Fruit fly (Drosophila melanogaster) whole organism, prepupa: ENCODE measurements around the gene CG9917.

Experiments
- Blimp-1 ChIP-seq: fragments of 200-800 bp; sonication (Bioruptor generic); optimal IDR thresholded peaks from 3 replicates; lab custom pipeline; 2017; ENCODE audit warnings: missing biosample characterization, missing genetic modification characterization, mild to moderate bottlenecking, moderate library complexity, missing genetic modification reagents
- CG10631 ChIP-seq: fragments of 200-800 bp; sonication (Bioruptor generic); optimal IDR thresholded peaks from 2 replicates; lab custom pipeline; 2016; ENCODE audit warnings: missing biosample characterization, missing genetic modification characterization
- CG10669 ChIP-seq: fragments of 200-800 bp; sonication (Bioruptor generic); optimal IDR thresholded peaks from 3 replicates; lab custom pipeline; 2018; ENCODE audit warnings: missing biosample characterization, mild to moderate bottlenecking, missing genetic modification characterization, moderate library complexity
- CG11762 ChIP-seq: fragments of 200-800 bp; sonication (Bioruptor generic); optimal IDR thresholded peaks from 3 replicates; lab custom pipeline; 2016; ENCODE audit warnings: missing biosample characterization, missing genetic modification characterization; ENCODE audit not compliant: insufficient read depth
- CG11902 ChIP-seq: fragments of 200-800 bp; sonication (Bioruptor generic); optimal IDR thresholded peaks from 3 replicates; lab custom pipeline; 2016; ENCODE audit warnings: missing biosample characterization, missing genetic modification characterization
- CG1621 ChIP-seq: fragments of 200-800 bp; sonication (Bioruptor generic); optimal IDR thresholded peaks from 3 replicates; lab custom pipeline; 2018; ENCODE audit warnings: missing biosample characterization, mild to moderate bottlenecking, missing genetic modification characterization
- CG3032 ChIP-seq: fragments of 200-800 bp; optimal IDR thresholded peaks from 2 replicates; lab custom pipeline; 2019; ENCODE audit warnings: missing biosample characterization, mild to moderate bottlenecking, missing genetic modification characterization, moderate library complexity
- CG31627 ChIP-seq: fragments of 200-800 bp; sonication (Bioruptor generic); optimal IDR thresholded peaks from 3 replicates; lab custom pipeline; 2016; ENCODE audit warnings: missing biosample characterization, missing genetic modification characterization
- CG34406 ChIP-seq: fragments of 200-800 bp; sonication (Bioruptor generic); optimal IDR thresholded peaks from 3 replicates; lab custom pipeline; 2016; ENCODE audit warnings: missing biosample characterization, missing genetic modification characterization
- CG3919 ChIP-seq: fragments of 200-800 bp; sonication (Bioruptor generic); optimal IDR thresholded peaks from 3 replicates; lab custom pipeline; 2016; ENCODE audit warnings: missing biosample characterization, missing genetic modification characterization
- CG6792 ChIP-seq: fragments of 200-800 bp; sonication (Bioruptor generic); optimal IDR thresholded peaks from 3 replicates; lab custom pipeline; 2016; ENCODE audit warnings: missing biosample characterization, missing genetic modification characterization
- CG6854 ChIP-seq: fragments of 200-800 bp; sonication (Bioruptor generic); optimal IDR thresholded peaks from 2 replicates; lab custom pipeline; 2017; ENCODE audit warnings: missing biosample characterization, mild to moderate bottlenecking, missing genetic modification characterization
- CG8319 ChIP-seq: fragments of 200-800 bp; sonication (Bioruptor generic); optimal IDR thresholded peaks from 3 replicates; lab custom pipeline; 2016; ENCODE audit warnings: missing biosample characterization, missing genetic modification characterization
- Eip75B ChIP-seq: fragments of 200-800 bp; sonication (Bioruptor generic); optimal IDR thresholded peaks from 3 replicates; lab custom pipeline; 2016; ENCODE audit warnings: missing biosample characterization, missing genetic modification characterization
- Eip78C ChIP-seq: fragments of 200-800 bp; sonication (Bioruptor generic); peaks from one replicate; lab custom pipeline; 2016; ENCODE audit warnings: missing biosample characterization, missing genetic modification characterization
- Ets21C ChIP-seq: fragments of 200-800 bp; sonication (Bioruptor generic); optimal IDR thresholded peaks from 3 replicates; lab custom pipeline; 2016; ENCODE audit warnings: missing biosample characterization, missing genetic modification characterization
- Ets96B ChIP-seq: fragments of 200-800 bp; optimal IDR thresholded peaks from 2 replicates; lab custom pipeline; 2019; ENCODE audit warnings: missing biosample characterization, mild to moderate bottlenecking, missing genetic modification characterization, moderate library complexity
- Gug ChIP-seq: fragments of 200-800 bp; sonication (Bioruptor generic); IDR thresholded peaks from 2 replicates; pipeline ENCODE4 v1.3.6; 2022; ENCODE audit warnings: missing biosample characterization, missing genetic modification characterization
- Hr38 ChIP-seq: sonication (Bioruptor generic); optimal IDR thresholded peaks from 2 replicates; lab custom pipeline; 2016; ENCODE audit warnings: missing biosample characterization, missing genetic modification characterization
- Hr39 ChIP-seq: fragments of 200-800 bp; sonication (Bioruptor generic); optimal IDR thresholded peaks from 2 replicates; lab custom pipeline; 2016; ENCODE audit warnings: missing biosample characterization, missing genetic modification characterization
- Hr4 ChIP-seq: fragments of 200-800 bp; sonication (Bioruptor generic); optimal IDR thresholded peaks from 3 replicates; lab custom pipeline; 2016; ENCODE audit warnings: missing biosample characterization, missing genetic modification characterization
- Lpt ChIP-seq: fragments of 200-800 bp; sonication (Bioruptor generic); optimal IDR thresholded peaks from 3 replicates; lab custom pipeline; 2016; ENCODE audit warnings: missing biosample characterization, missing genetic modification characterization
- Met ChIP-seq: fragments of 200-800 bp; sonication (Bioruptor generic); optimal IDR thresholded peaks from 3 replicates; lab custom pipeline; 2016; ENCODE audit warnings: missing biosample characterization, missing genetic modification characterization
- OdsH ChIP-seq: fragments of 200-800 bp; sonication (Bioruptor generic); optimal IDR thresholded peaks from 3 replicates; lab custom pipeline; 2016; ENCODE audit warnings: missing biosample characterization, missing genetic modification characterization
- Smox ChIP-seq: fragments of 200-800 bp; sonication (Bioruptor generic); optimal IDR thresholded peaks from 3 replicates; lab custom pipeline; 2016; ENCODE audit warnings: missing biosample characterization, missing genetic modification characterization
- Sox102F ChIP-seq: fragments of 200-800 bp; sonication (Bioruptor generic); optimal IDR thresholded peaks from 2 replicates; lab custom pipeline; 2016; ENCODE audit warnings: missing biosample characterization, mild to moderate bottlenecking, missing genetic modification characterization
- Sox14 ChIP-seq: fragments of 200-800 bp; sonication (Bioruptor generic); optimal IDR thresholded peaks from 3 replicates; lab custom pipeline; 2016; ENCODE audit warnings: missing biosample characterization, missing genetic modification characterization
- achi ChIP-seq: fragments of 200-800 bp; sonication (Bioruptor generic); optimal IDR thresholded peaks from 3 replicates; lab custom pipeline; 2016; ENCODE audit warnings: missing biosample characterization, missing genetic modification characterization
- acj6 ChIP-seq: fragments of 200-800 bp; sonication (Bioruptor generic); optimal IDR thresholded peaks from 3 replicates; lab custom pipeline; 2016; ENCODE audit warnings: missing biosample characterization, missing genetic modification characterization
- cyc ChIP-seq: fragments of 200-800 bp; sonication (Bioruptor generic); optimal IDR thresholded peaks from 3 replicates; lab custom pipeline; 2016; ENCODE audit warnings: missing biosample characterization, missing genetic modification characterization
- dac ChIP-seq: fragments of 200-800 bp; sonication (Bioruptor generic); optimal IDR thresholded peaks from 2 replicates; lab custom pipeline; 2017; ENCODE audit warnings: missing biosample characterization, mild to moderate bottlenecking, missing genetic modification characterization
- dsx ChIP-seq: fragments of 200-800 bp; optimal IDR thresholded peaks from 3 replicates; lab custom pipeline; 2019; ENCODE audit warnings: missing biosample characterization, mild to moderate bottlenecking, missing genetic modification characterization, moderate library complexity; ENCODE audit not compliant: poor library complexity, severe bottlenecking
- esn ChIP-seq: fragments of 200-800 bp; sonication (Bioruptor generic); optimal IDR thresholded peaks from 2 replicates; lab custom pipeline; 2016; ENCODE audit warnings: missing biosample characterization, mild to moderate bottlenecking, missing genetic modification characterization, moderate library complexity
- fkh ChIP-seq: fragments of 200-800 bp; sonication (Bioruptor generic); optimal IDR thresholded peaks from 3 replicates; lab custom pipeline; 2017; ENCODE audit warnings: missing biosample characterization, mild to moderate bottlenecking, missing genetic modification characterization, moderate library complexity
- lz ChIP-seq: fragments of 200-800 bp; sonication (Bioruptor generic); optimal IDR thresholded peaks from 3 replicates; lab custom pipeline; 2016; ENCODE audit warnings: missing biosample characterization, missing genetic modification characterization
- net ChIP-seq: fragments of 200-800 bp; sonication (Bioruptor generic); optimal IDR thresholded peaks from 3 replicates; lab custom pipeline; 2016; ENCODE audit warnings: missing biosample characterization, missing genetic modification characterization
- pdm3 ChIP-seq: fragments of 200-800 bp; sonication (Bioruptor generic); optimal IDR thresholded peaks from 3 replicates; lab custom pipeline; 2016; ENCODE audit warnings: missing biosample characterization, missing genetic modification characterization
- svp ChIP-seq: fragments of 200-800 bp; sonication (Bioruptor generic); peaks from one replicate; lab custom pipeline; 2016; ENCODE audit warnings: missing biosample characterization, missing genetic modification characterization
- topi ChIP-seq: fragments of 200-800 bp; sonication (Bioruptor generic); optimal IDR thresholded peaks from 3 replicates; lab custom pipeline; 2016; ENCODE audit warnings: missing biosample characterization, missing genetic modification characterization
- vri ChIP-seq: fragments of 200-800 bp; sonication (Bioruptor generic); optimal IDR thresholded peaks from 3 replicates; lab custom pipeline; 2016; ENCODE audit warnings: missing biosample characterization, mild to moderate bottlenecking, missing genetic modification characterization

CG9917 gene

dm6 chrX:16288492-16288964, 34.5 kb downstream of the CG9917 start, which contains the start of the genes CG32576 and caz:
TSS of gene CG32576 (minus strand) at chrX:16288533.
TSS of gene caz (plus strand) at chrX:16288810.
- TF ChIP-seq Blimp-1 (GFP tag; lab: Kevin White, UChicago) = peak; percentile 8
- peak; percentile 8 for TF ChIP-seq Eip78C (GFP tag; lab: Kevin White, UChicago)
- peak; percentile 94 for TF ChIP-seq fkh (GFP tag; lab: Kevin White, UChicago)
- TF ChIP-seq dsx (GFP tag; lab: Kevin White, UChicago) = peak; percentile 88
- peak; percentile 3 for TF ChIP-seq cyc (GFP tag; lab: Kevin White, UChicago)
- TF ChIP-seq esn = peak; percentile 49
- TF ChIP-seq CG6792 (GFP tag; lab: Kevin White, UChicago) = peak; percentile 13
- peak; percentile 12 for TF ChIP-seq lz
- TF ChIP-seq acj6 (GFP tag; lab: Kevin White, UChicago) = peak; percentile 46
- peak; percentile 47 for TF ChIP-seq achi (GFP tag; lab: Kevin White, UChicago)
- TF ChIP-seq CG3032 (tag; lab: Kevin White, UChicago) = peak; percentile 23
- no peak for TF ChIP-seq Ets21C
- TF ChIP-seq vri (GFP tag; lab: Kevin White, UChicago) = peak; percentile 23
- no peak for TF ChIP-seq Hr38 (GFP tag; lab: Kevin White, UChicago)
- peak; percentile 51 for TF ChIP-seq CG10631 (GFP tag; lab: Kevin White, UChicago)
- no peak for TF ChIP-seq Ets96B
- no peak for TF ChIP-seq Eip75B (GFP tag; lab: Kevin White, UChicago)
- peak; percentile 43 for TF ChIP-seq Sox102F (GFP tag; lab: Kevin White, UChicago)
- TF ChIP-seq, all 60 proteins: peak for 14

- TF ChIP-seq Sox102F (GFP tag; lab: Kevin White, UChicago) = peak; percentile 10
- TF ChIP-seq Eip75B (GFP tag; lab: Kevin White, UChicago) = no peak
- peak; percentile 9 for TF ChIP-seq lz
- no peak for TF ChIP-seq dac
- TF ChIP-seq vri (GFP tag; lab: Kevin White, UChicago) = peak; percentile 43
- peak; percentile 46 for TF ChIP-seq esn
- TF ChIP-seq CG10631 (GFP tag; lab: Kevin White, UChicago) = peak; percentile 6
- peak; percentile 12 for TF ChIP-seq Sox14 (GFP tag; lab: Kevin White, UChicago)
- peak; percentile 19 for TF ChIP-seq achi (GFP tag; lab: Kevin White, UChicago)
- no peak for TF ChIP-seq Blimp-1 (GFP tag; lab: Kevin White, UChicago)
- no peak for TF ChIP-seq Smox
- peak; percentile 43 for TF ChIP-seq topi (GFP tag; lab: Kevin White, UChicago)
- TF ChIP-seq dsx (GFP tag; lab: Kevin White, UChicago) = peak; percentile 34
- peak; percentile 74 for TF ChIP-seq Eip78C (GFP tag; lab: Kevin White, UChicago)
- TF ChIP-seq CG31627 (GFP tag; lab: Kevin White, UChicago) = peak; percentile 19
- no peak for TF ChIP-seq Met (GFP tag; lab: Kevin White, UChicago)
- TF ChIP-seq CG1621 = peak; percentile 12
- TF ChIP-seq cyc (GFP tag; lab: Kevin White, UChicago) = peak; percentile 8
- TF ChIP-seq CG3032 (tag; lab: Kevin White, UChicago) = no peak
- TF ChIP-seq CG11902 (GFP tag; lab: Kevin White, UChicago) = no peak
Observed at dm6 chrX:16286083-16286666, 36.9 kb downstream of the CG9917 start, which contains the start of gene UQCR-14. TSS of gene UQCR-14 (plus strand) at chrX:16286288.

dm6 chrX:16285186-16285585, 37.8 kb downstream of the CG9917 start:
- TF ChIP-seq CG34406 (GFP tag; lab: Kevin White, UChicago) = peak; percentile 17
- TF ChIP-seq Gug = no peak
- no peak for TF ChIP-seq CG6854
- TF ChIP-seq CG10631 (GFP tag; lab: Kevin White, UChicago) = peak; percentile 11
- peak; percentile 43 for TF ChIP-seq Met (GFP tag; lab: Kevin White, UChicago)
- TF ChIP-seq CG10669 (GFP tag; lab: Kevin White, UChicago) = no peak
- peak; percentile 19 for TF ChIP-seq CG31627 (GFP tag; lab: Kevin White, UChicago)
- peak; percentile 20 for TF ChIP-seq lz
- TF ChIP-seq Hr39 (GFP tag; lab: Kevin White, UChicago) = peak; percentile 26
- peak; percentile 34 for TF ChIP-seq topi (GFP tag; lab: Kevin White, UChicago)
- no peak for TF ChIP-seq CG11762
- TF ChIP-seq CG6792 (GFP tag; lab: Kevin White, UChicago) = peak; percentile 20
- no peak for TF ChIP-seq net (GFP tag; lab: Kevin White, UChicago)
- TF ChIP-seq cyc (GFP tag; lab: Kevin White, UChicago) = no peak
- peak; percentile 83 for TF ChIP-seq svp (GFP tag; lab: Kevin White, UChicago)
- peak; percentile 38 for TF ChIP-seq OdsH
- TF ChIP-seq esn = peak; percentile 46
- TF ChIP-seq Smox = peak; percentile 34
- TF ChIP-seq acj6 (GFP tag; lab: Kevin White, UChicago) = peak; percentile 17
- no peak for TF ChIP-seq achi (GFP tag; lab: Kevin White, UChicago)
- TF ChIP-seq dsx (GFP tag; lab: Kevin White, UChicago) = no peak
- peak; percentile 9 for TF ChIP-seq Hr4 (GFP tag; lab: Kevin White, UChicago)
- no peak for TF ChIP-seq CG3919 (GFP tag; lab: Kevin White, UChicago)
- no peak for TF ChIP-seq Blimp-1 (GFP tag; lab: Kevin White, UChicago)
- TF ChIP-seq Lpt (GFP tag; lab: Kevin White, UChicago) = no peak
- TF ChIP-seq pdm3 = peak; percentile 27
- TF ChIP-seq Sox102F (GFP tag; lab: Kevin White, UChicago) = peak; percentile 24
- TF ChIP-seq Eip78C (GFP tag; lab: Kevin White, UChicago) = peak; percentile 79
- peak; percentile 18 for TF ChIP-seq Eip75B (GFP tag; lab: Kevin White, UChicago)
- peak; percentile 7 for TF ChIP-seq vri (GFP tag; lab: Kevin White, UChicago)
- TF ChIP-seq CG8319 (GFP tag; lab: Kevin White, UChicago) = no peak
